In the genomic region with DNA sequence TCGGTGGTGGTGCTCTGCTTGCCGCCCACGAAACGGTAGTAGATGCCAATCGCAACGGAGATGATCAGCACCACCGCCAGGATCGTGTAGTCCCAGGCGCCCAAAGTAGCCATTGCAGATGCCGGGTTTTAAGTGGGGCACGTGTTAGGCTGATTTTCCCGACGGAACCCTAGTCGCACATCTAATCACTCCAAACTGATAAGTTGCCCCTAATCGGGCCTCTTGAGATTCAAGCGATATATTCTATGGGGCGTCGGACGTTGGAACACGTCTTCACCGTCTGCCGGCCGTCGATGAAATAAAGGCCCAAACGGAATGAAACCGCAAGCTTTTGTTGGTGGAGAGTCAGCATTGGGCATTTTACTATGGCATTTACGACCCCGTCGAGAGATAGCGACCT, we compare ENCODE assay signal across 2 fruit fly cellular contexts.
TF ChIP-seq lines count a peak whose summit lies in the region.

A gene (minus strand): TSS at position 275 of the 400 bp plus-strand sequence.

- no peak for TF ChIP-seq CTCF in whole organism, embryonic (GFP tag; optimal IDR thresholded peaks at IDR 0.05; lab: Kevin White, UChicago)

TF ChIP-seq in whole organism, adult, 20 proteins besides CTCF, POLR2A, EP300 and RAD21:
- TF ChIP-seq pad (GFP tag; optimal IDR thresholded peaks at IDR 0.05; lab: Kevin White, UChicago) (no peak), CG14711 (tag; optimal IDR thresholded peaks at IDR 0.05; lab: Kevin White, UChicago) (no peak), Mnt (GFP tag; optimal IDR thresholded peaks at IDR 0.05; lab: Kevin White, UChicago) (peak; percentile 83), kay (GFP tag; lab: Kevin White, UChicago; ENCODE audit: borderline replicate concordance) (no peak), CG1620 (GFP tag; optimal IDR thresholded peaks at IDR 0.05; lab: Kevin White, UChicago) (no peak), Crg-1 (GFP tag; optimal IDR thresholded peaks at IDR 0.05; lab: Kevin White, UChicago) (no peak)
TF ChIP-seq in whole organism, adult: peak in this region for 1.

TF ChIP-seq in whole organism, embryonic, 481 proteins besides CTCF, POLR2A, EP300 and RAD21:
- TF ChIP-seq Max (GFP tag; optimal IDR thresholded peaks at IDR 0.05; lab: Kevin White, UChicago), result no peak
- TF ChIP-seq exex (tag; optimal IDR thresholded peaks at IDR 0.05; lab: Kevin White, UChicago), result peak; percentile 69
- TF ChIP-seq peb (GFP tag; IDR thresholded peaks at IDR 0.05; lab: Robert Waterston, UW), result no peak
- peak; percentile 54 for TF ChIP-seq cwo (GFP tag; optimal IDR thresholded peaks at IDR 0.05; lab: Kevin White, UChicago)
- TF ChIP-seq CG34422 (GFP tag; IDR thresholded peaks at IDR 0.05; lab: Robert Waterston, UW), result no peak
- TF ChIP-seq pzg (GFP tag; optimal IDR thresholded peaks at IDR 0.05; lab: Kevin White, UChicago), result no peak
- no peak for TF ChIP-seq jigr1 (GFP tag; IDR thresholded peaks at IDR 0.05; lab: Robert Waterston, UW)
- no peak for TF ChIP-seq MBD-R2 (GFP tag; IDR thresholded peaks at IDR 0.05; lab: Robert Waterston, UW)
- no peak for TF ChIP-seq CG18011 (GFP tag; optimal IDR thresholded peaks at IDR 0.05; lab: Kevin White, UChicago)
- TF ChIP-seq CG8388 (GFP tag; optimal IDR thresholded peaks at IDR 0.05; lab: Kevin White, UChicago), result no peak
- peak; percentile 100 for TF ChIP-seq Hey (tag; optimal IDR thresholded peaks at IDR 0.05; lab: Kevin White, UChicago)
- TF ChIP-seq sd (tag; optimal IDR thresholded peaks at IDR 0.05; lab: Kevin White, UChicago), result peak; percentile 3
- no peak for TF ChIP-seq Mes4 (GFP tag; optimal IDR thresholded peaks at IDR 0.05; lab: Kevin White, UChicago)
- no peak for TF ChIP-seq CG8359 (GFP tag; optimal IDR thresholded peaks at IDR 0.05; lab: Kevin White, UChicago; ENCODE audit: borderline replicate concordance)
- TF ChIP-seq grau (tag; optimal IDR thresholded peaks at IDR 0.05; lab: Kevin White, UChicago), result no peak
- TF ChIP-seq CG9932 (GFP tag; IDR thresholded peaks at IDR 0.05; lab: Robert Waterston, UW), result no peak
- peak; percentile 73 for TF ChIP-seq grn (GFP tag; optimal IDR thresholded peaks at IDR 0.05; lab: Kevin White, UChicago)
- peak; percentile 17 for TF ChIP-seq sug (tag; optimal IDR thresholded peaks at IDR 0.05; lab: Kevin White, UChicago)
- TF ChIP-seq vnd (GFP tag; IDR thresholded peaks at IDR 0.05; lab: Robert Waterston, UW; ENCODE audit: partially characterized antibody), result peak; percentile 40; the same call in 1 of the 3 replicates
